Worm (Caenorhabditis elegans): ENCODE measurements around the gene ent-1.

Gene ent-1

DNA sequence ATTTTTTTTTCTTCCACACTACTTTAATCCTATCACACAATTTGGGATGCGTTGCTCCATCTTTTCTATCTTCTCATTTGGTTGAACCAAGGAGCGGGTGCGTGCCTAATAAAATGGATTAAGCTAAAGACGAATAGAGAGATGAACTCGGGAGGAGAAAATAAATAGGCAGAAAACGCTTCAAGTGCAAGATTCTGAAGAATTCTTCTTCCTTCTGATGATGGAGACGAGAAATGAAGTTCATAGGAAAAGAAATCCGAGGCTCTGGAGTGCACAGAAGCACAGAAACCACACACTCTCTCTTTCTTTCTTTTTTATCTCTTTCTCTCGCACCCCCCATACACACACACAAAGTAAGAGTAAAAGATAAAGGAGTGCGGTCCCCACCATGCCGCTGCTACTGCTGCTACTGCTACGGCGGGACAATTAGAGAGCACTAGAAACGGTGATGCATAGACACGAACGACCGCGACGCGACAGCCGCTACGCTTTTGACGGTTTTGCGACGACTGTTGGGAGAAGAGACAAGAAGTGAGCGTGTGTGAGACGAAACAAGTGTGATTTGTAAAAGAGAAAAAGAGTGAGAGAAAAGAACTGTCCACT lies 36.9 kb upstream of the ent-1 start:
- no peak for TF ChIP-seq egl-27 (tag; optimal IDR thresholded peaks at IDR 0.05)
- TF ChIP-seq lir-3 (tag; optimal IDR thresholded peaks at IDR 0.05), result no peak
- TF ChIP-seq daf-16 (GFP tag; optimal IDR thresholded peaks at IDR 0.05), result peak in 1 of 2 experiments; percentile 14
- TF ChIP-seq daf-16 (tag; optimal IDR thresholded peaks at IDR 0.05), result peak; percentile 68
- TF ChIP-seq skn-1 (tag; optimal IDR thresholded peaks at IDR 0.05), result no peak
- peak; percentile 39 for TF ChIP-seq cey-2 (tag; optimal IDR thresholded peaks at IDR 0.05; ENCODE audit: borderline replicate concordance, insufficient read depth)
- peak; percentile 92 for TF ChIP-seq dve-1 (tag; optimal IDR thresholded peaks at IDR 0.05; ENCODE audit: insufficient read depth)
- no peak for TF ChIP-seq ztf-11 (tag; optimal IDR thresholded peaks at IDR 0.05)
- TF ChIP-seq nhr-6 (tag; optimal IDR thresholded peaks at IDR 0.05), result peak; percentile 85
- no peak for TF ChIP-seq spr-3 (GFP tag; optimal IDR thresholded peaks at IDR 0.05)
- no peak for TF ChIP-seq Y105C5A.15 (GFP tag; IDR thresholded peaks at IDR 0.05)
- TF ChIP-seq lin-13 (GFP tag; optimal IDR thresholded peaks at IDR 0.05), result no peak
- no peak for TF ChIP-seq lin-1 (GFP tag; IDR thresholded peaks at IDR 0.05)
- peak; percentile 56 for TF ChIP-seq lin-38 (GFP tag; IDR thresholded peaks at IDR 0.05)
- TF ChIP-seq ZK337.2 (GFP tag; IDR thresholded peaks at IDR 0.05), result no peak
- peak; percentile 69 for TF ChIP-seq fkh-10 (GFP tag; optimal IDR thresholded peaks at IDR 0.05)
- no peak for TF ChIP-seq Y48G9A.11 (GFP tag; IDR thresholded peaks at IDR 0.05)
- peak; percentile 73 for TF ChIP-seq rbr-2 (tag; optimal IDR thresholded peaks at IDR 0.05)
- peak in 1 of 2 experiments; percentile 64 for TF ChIP-seq hif-1 (tag; optimal IDR thresholded peaks at IDR 0.05)
- peak; percentile 95 for TF ChIP-seq aha-1 (tag)
- peak; percentile 57 for TF ChIP-seq nhr-48 (tag; optimal IDR thresholded peaks at IDR 0.05)
- TF ChIP-seq nhr-41 (GFP tag; IDR thresholded peaks at IDR 0.05), result peak; percentile 58; the same call in 1 of the 2 replicates
- peak; percentile 72 for TF ChIP-seq ces-1 (GFP tag; optimal IDR thresholded peaks at IDR 0.05)
- peak; percentile 87 for TF ChIP-seq mep-1 (tag; optimal IDR thresholded peaks at IDR 0.05)
- TF ChIP-seq pqm-1 (tag; optimal IDR thresholded peaks at IDR 0.05), result peak; percentile 74
- no peak for TF ChIP-seq sdz-12 (GFP tag; optimal IDR thresholded peaks at IDR 0.05)
- peak; percentile 85 for TF ChIP-seq hmg-1.1 (GFP tag; IDR thresholded peaks at IDR 0.05)
- TF ChIP-seq nhr-10 (tag; optimal IDR thresholded peaks at IDR 0.05), result no peak
- TF ChIP-seq zfp-2 (tag; optimal IDR thresholded peaks at IDR 0.05), result no peak
- peak; percentile 98 for TF ChIP-seq mxl-3 (GFP tag; optimal IDR thresholded peaks at IDR 0.05)
- peak; percentile 86 for TF ChIP-seq dmd-6 (GFP tag; IDR thresholded peaks at IDR 0.05)
- peak; percentile 34 for TF ChIP-seq dpl-1 (GFP tag; optimal IDR thresholded peaks at IDR 0.05)
- 0 out of 2 replicates have a peak, but pooled peaks have one; percentile 39 for TF ChIP-seq dmd-8 (GFP tag; IDR thresholded peaks at IDR 0.05)
- no peak for TF ChIP-seq dmd-9 (GFP tag; IDR thresholded peaks at IDR 0.05)
- 0 out of 2 replicates have a peak, but pooled peaks have one; percentile 56 for TF ChIP-seq ctbp-1 (GFP tag; IDR thresholded peaks at IDR 0.05)
- TF ChIP-seq zag-1 (tag; optimal IDR thresholded peaks at IDR 0.05), result no peak
- TF ChIP-seq ceh-28 (tag; optimal IDR thresholded peaks at IDR 0.05), result peak; percentile 16
- TF ChIP-seq nhr-42 (GFP tag; IDR thresholded peaks at IDR 0.05), result 0 out of 2 replicates have a peak, but pooled peaks have one; percentile 55
- TF ChIP-seq nhr-25 (tag; optimal IDR thresholded peaks at IDR 0.05; ENCODE audit: borderline replicate concordance, insufficient read depth), result peak; percentile 79
- peak; percentile 48 to 99 for TF ChIP-seq unc-62 (GFP tag; optimal IDR thresholded peaks at IDR 0.05 in 1 of 2)
- TF ChIP-seq unc-62 (tag; optimal IDR thresholded peaks at IDR 0.05), result no peak
- peak; percentile 67; the same call in 1 of the 2 replicates for TF ChIP-seq egl-43 (GFP tag; IDR thresholded peaks at IDR 0.05)
- peak; percentile 98 for TF ChIP-seq hlh-11 (tag; optimal IDR thresholded peaks at IDR 0.05)
- TF ChIP-seq gei-8 (GFP tag; optimal IDR thresholded peaks at IDR 0.05), result no peak
- no peak for TF ChIP-seq daf-19 (GFP tag; conservative IDR thresholded peaks at IDR 0.05)
- TF ChIP-seq F37D6.2 (tag; optimal IDR thresholded peaks at IDR 0.05), result peak; percentile 18
- 0 out of 2 replicates have a peak, but pooled peaks have one; percentile 26 for TF ChIP-seq ceh-20 (GFP tag; IDR thresholded peaks at IDR 0.05)
- peak; percentile 50 for TF ChIP-seq nhr-11 (tag; optimal IDR thresholded peaks at IDR 0.05)
- peak; percentile 42 for TF ChIP-seq spr-1 (tag; optimal IDR thresholded peaks at IDR 0.05)
- peak; percentile 39; the same call in 1 of the 2 replicates for TF ChIP-seq madf-9 (GFP tag; conservative IDR thresholded peaks at IDR 0.05)

All from whole organism, L4 larva.